Fruit fly (Drosophila melanogaster): ENCODE measurements around the gene Srrm234.

- TF ChIP-seq toe (GFP tag; optimal IDR thresholded peaks at IDR 0.05) (no peak), Mnt (GFP tag; optimal IDR thresholded peaks at IDR 0.05) (no peak), CG12768 (GFP tag; optimal IDR thresholded peaks at IDR 0.05) (no peak), kay (GFP tag; ENCODE audit: borderline replicate concordance) (no peak), Hr96 (GFP tag; optimal IDR thresholded peaks at IDR 0.05) (no peak)
Observed at dm6 chr3L:1667423-1667822, 2.6 kb upstream of the Srrm234 start.
